Worm (Caenorhabditis elegans) whole organism, L1 larva: ENCODE data around the gene C50E3.5.

Experiments used
- egl-27 ChIP-seq, 2 experiments: fragments of 150-350 bp in 1 of 2; sonication (generic microtip); optimal IDR thresholded peaks; 3 replicates each; lab custom pipeline; 2017 to 2018; ENCODE audit warnings: missing biosample characterization in 2 of 2, missing genetic modification characterization in 2 of 2, missing genetic modification reagents in 2 of 2
- jun-1 ChIP-seq: fragments of 150-350 bp; optimal IDR thresholded peaks from 2 replicates; lab custom pipeline; 2014; ENCODE audit warnings: missing biosample characterization, missing genetic modification reagents, missing genetic modification characterization
- nhr-11 ChIP-seq: fragments of 150-350 bp; optimal IDR thresholded peaks from 2 replicates; lab custom pipeline; 2014; ENCODE audit warnings: missing biosample characterization, missing genetic modification characterization
- nhr-90 ChIP-seq: sonication (generic microtip); optimal IDR thresholded peaks from 2 replicates; lab custom pipeline; 2016; ENCODE audit warnings: mild to moderate bottlenecking, missing genetic modification characterization, missing compliant biosample characterization; ENCODE audit not compliant: poor library complexity
- snpc-4 ChIP-seq: fragments of 150-350 bp; optimal IDR thresholded peaks from 2 replicates; lab custom pipeline; 2014; ENCODE audit warnings: missing biosample characterization, missing genetic modification characterization
- tbx-2 ChIP-seq: sonication (generic microtip); optimal IDR thresholded peaks from 2 replicates; lab custom pipeline; 2016; ENCODE audit warnings: missing genetic modification characterization, missing compliant biosample characterization

DNA sequence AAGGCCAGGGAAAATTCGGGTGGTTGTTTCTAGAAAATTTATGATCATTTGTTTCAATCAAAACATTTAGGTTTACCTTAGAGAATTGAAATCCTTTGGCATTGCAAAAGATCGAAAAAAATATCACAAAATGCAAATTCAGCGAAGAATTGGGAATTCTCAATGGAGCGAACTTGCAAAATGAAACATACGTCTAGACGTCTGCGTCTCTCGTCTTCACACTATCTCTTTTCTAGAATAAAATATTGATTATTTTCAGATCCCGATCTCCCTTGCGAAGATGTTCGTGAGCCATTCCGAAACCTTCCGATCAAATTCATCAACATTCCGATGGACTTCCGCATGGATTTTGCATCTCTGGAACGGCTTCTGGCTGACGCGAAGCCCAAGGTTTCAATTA is 7.4 kb upstream of the C50E3.5 start, which contains the start of gene ets-6:
- TF ChIP-seq egl-27 (tag; optimal IDR thresholded peaks at IDR 0.05; lab: Kevin White, UChicago) (no peak), jun-1 (peak; percentile 49), snpc-4 (tag; lab: Kevin White, UChicago) (peak; percentile 21), nhr-11 (tag; lab: Kevin White, UChicago) (no peak), tbx-2 (peak; percentile 54), nhr-90 (peak; percentile 46)
